Fruit fly (Drosophila melanogaster) whole organism, embryonic: ENCODE data around the gene CG4607.

Experiments used
- Asciz ChIP-seq: fragments of 200-800 bp; sonication (Bioruptor generic); optimal IDR thresholded peaks from 2 replicates; lab custom pipeline; 2017; ENCODE audit warnings: missing biosample characterization, mild to moderate bottlenecking, missing genetic modification characterization, missing genetic modification reagents
- Atf6 ChIP-seq: fragments of 200-800 bp; sonication (Bioruptor generic); IDR thresholded peaks from 2 replicates; pipeline ENCODE4 v1.3.6; 2022; ENCODE audit warnings: missing biosample characterization, missing genetic modification characterization
- Bdp1 ChIP-seq: fragments of 200-800 bp; sonication (Bioruptor generic); optimal IDR thresholded peaks from 3 replicates; lab custom pipeline; 2016; ENCODE audit warnings: missing biosample characterization, missing genetic modification characterization
- Bgb ChIP-seq: fragments of 200-800 bp; sonication (Bioruptor generic); IDR thresholded peaks from 2 replicates; pipeline ENCODE4 v1.3.6; 2022; ENCODE audit warnings: missing biosample characterization, missing genetic modification characterization; ENCODE audit not compliant: partially characterized antibody
- CG15269 ChIP-seq: fragments of 200-800 bp; sonication (Bioruptor generic); optimal IDR thresholded peaks from 2 replicates; lab custom pipeline; 2018; ENCODE audit warnings: missing biosample characterization, mild to moderate bottlenecking, missing genetic modification characterization, moderate library complexity
- CG15696 ChIP-seq: fragments of 200-800 bp; sonication (Bioruptor generic); optimal IDR thresholded peaks from 2 replicates; lab custom pipeline; 2019; ENCODE audit warnings: missing biosample characterization, mild to moderate bottlenecking, missing genetic modification characterization, moderate library complexity
- CG18764 ChIP-seq: fragments of 200-800 bp; sonication (Bioruptor generic); optimal IDR thresholded peaks from 3 replicates; lab custom pipeline; 2016; ENCODE audit warnings: missing biosample characterization, missing genetic modification characterization
- CG32767 ChIP-seq: fragments of 200-800 bp; sonication (Bioruptor generic); IDR thresholded peaks from 2 replicates; pipeline ENCODE4 v1.3.6; 2022; ENCODE audit warnings: missing biosample characterization, missing genetic modification characterization
- CG3407 ChIP-seq: fragments of 200-800 bp; sonication (Bioruptor generic); optimal IDR thresholded peaks from 2 replicates; lab custom pipeline; 2018; ENCODE audit warnings: missing biosample characterization, mild to moderate bottlenecking, missing genetic modification characterization
- CG34224 ChIP-seq: fragments of 200-800 bp; sonication (Bioruptor generic); IDR thresholded peaks from 3 replicates; pipeline ENCODE4 v1.3.6; 2022; ENCODE audit warnings: missing biosample characterization, missing genetic modification characterization; ENCODE audit not compliant: partially characterized antibody
- CG4404 ChIP-seq: fragments of 200-800 bp; sonication (Bioruptor generic); IDR thresholded peaks from 2 replicates; pipeline ENCODE4 v1.3.6; 2022; ENCODE audit warnings: missing biosample characterization, missing genetic modification characterization
- CG6272 ChIP-seq: fragments of 200-800 bp; sonication (Bioruptor generic); IDR thresholded peaks from 2 replicates; pipeline ENCODE4 v1.3.6; 2022; ENCODE audit warnings: missing biosample characterization, missing genetic modification characterization
- CG6683 ChIP-seq: fragments of 200-800 bp; sonication (Bioruptor generic); optimal IDR thresholded peaks from 2 replicates; lab custom pipeline; 2017; ENCODE audit warnings: missing biosample characterization, mild to moderate bottlenecking, missing genetic modification characterization, missing genetic modification reagents
- CG7839 ChIP-seq: fragments of 200-800 bp; sonication (Bioruptor generic); optimal IDR thresholded peaks from 3 replicates; lab custom pipeline; 2018; ENCODE audit warnings: missing biosample characterization, mild to moderate bottlenecking, missing genetic modification characterization, moderate library complexity
- Chrac-16 ChIP-seq: fragments of 200-800 bp; sonication (Bioruptor generic); optimal IDR thresholded peaks from 3 replicates; lab custom pipeline; 2016; ENCODE audit warnings: missing biosample characterization, missing genetic modification characterization
- Dll ChIP-seq: fragments of 200-800 bp; sonication (Bioruptor generic); IDR thresholded peaks from 4 replicates; pipeline ENCODE4 v1.3.6; 2022; ENCODE audit warnings: missing biosample characterization, missing genetic modification characterization; ENCODE audit not compliant: partially characterized antibody
- E2f1 ChIP-seq: fragments of 200-800 bp; sonication (Bioruptor generic); IDR thresholded peaks from 2 replicates; pipeline ENCODE4 v1.3.6; 2022; ENCODE audit warnings: missing biosample characterization, missing genetic modification characterization
- HHEX ChIP-seq: fragments of 200-800 bp; sonication (Bioruptor generic); optimal IDR thresholded peaks from 3 replicates; lab custom pipeline; 2017; ENCODE audit warnings: missing biosample characterization, mild to moderate bottlenecking, missing genetic modification characterization, missing genetic modification reagents
- Hmr ChIP-seq: fragments of 200-800 bp; sonication (Bioruptor generic); optimal IDR thresholded peaks from 3 replicates; lab custom pipeline; 2017; ENCODE audit warnings: mild to moderate bottlenecking, missing biosample characterization, missing genetic modification reagents, missing genetic modification characterization
- Hr3 ChIP-seq: fragments of 200-800 bp; sonication (Bioruptor generic); optimal IDR thresholded peaks from 3 replicates; lab custom pipeline; 2016; ENCODE audit warnings: missing biosample characterization, missing genetic modification characterization
- Hr51 ChIP-seq, 2 experiments: fragments of 200-800 bp; sonication (Bioruptor generic); optimal IDR thresholded peaks; 2 replicates in 1 of 2; 3 replicates in 1 of 2; lab custom pipeline; 2016 to 2018; ENCODE audit warnings: missing biosample characterization in 2 of 2, missing genetic modification characterization in 2 of 2, mild to moderate bottlenecking in 1 of 2, moderate library complexity in 1 of 2
- Med ChIP-seq: fragments of 200-800 bp; sonication (Bioruptor generic); peaks from one replicate; lab custom pipeline; 2016; ENCODE audit warnings: missing biosample characterization, missing genetic modification characterization, mild to moderate bottlenecking, inconsistent platforms, moderate library complexity
- NFAT ChIP-seq: fragments of 200-800 bp; sonication (Bioruptor generic); IDR thresholded peaks from 2 replicates; pipeline ENCODE4 v1.3.6; 2022; ENCODE audit warnings: missing biosample characterization, missing genetic modification characterization
- Oli ChIP-seq: fragments of 200-800 bp; sonication (Bioruptor generic); optimal IDR thresholded peaks from 2 replicates; lab custom pipeline; 2018; ENCODE audit warnings: missing biosample characterization, mild to moderate bottlenecking, missing genetic modification characterization, moderate library complexity
- Six4 ChIP-seq: fragments of 200-800 bp; sonication (Bioruptor generic); optimal IDR thresholded peaks from 2 replicates; lab custom pipeline; 2016; ENCODE audit warnings: missing biosample characterization, missing genetic modification characterization
- Sox102F ChIP-seq: fragments of 200-800 bp; sonication (Bioruptor generic); optimal IDR thresholded peaks from 2 replicates; lab custom pipeline; 2018; ENCODE audit warnings: missing biosample characterization, mild to moderate bottlenecking, missing genetic modification characterization, moderate library complexity
- Ssrp ChIP-seq: fragments of 200-800 bp; sonication (Bioruptor generic); optimal IDR thresholded peaks from 2 replicates; lab custom pipeline; 2018; ENCODE audit warnings: missing biosample characterization, mild to moderate bottlenecking, missing genetic modification characterization, moderate library complexity
- Xbp1 ChIP-seq: fragments of 200-800 bp; sonication (Bioruptor generic); optimal IDR thresholded peaks from 3 replicates; lab custom pipeline; 2016; ENCODE audit warnings: missing biosample characterization, mild to moderate bottlenecking, missing genetic modification characterization
- bsh ChIP-seq, 2 experiments: fragments of 200-800 bp; sonication (Bioruptor generic); optimal IDR thresholded peaks; 2 replicates each; lab custom pipeline; 2017 to 2018; ENCODE audit warnings: mild to moderate bottlenecking in 2 of 2, missing biosample characterization in 2 of 2, missing genetic modification characterization in 2 of 2, moderate library complexity in 1 of 2
- danr ChIP-seq: fragments of 200-800 bp; sonication (Bioruptor generic); IDR thresholded peaks from 2 replicates; pipeline ENCODE4 v1.3.6; 2022; ENCODE audit warnings: missing biosample characterization, missing genetic modification characterization
- en ChIP-seq: fragments of 200-800 bp; sonication (Bioruptor generic); optimal IDR thresholded peaks from 2 replicates; lab custom pipeline; 2016; ENCODE audit warnings: missing biosample characterization, missing genetic modification characterization
- lilli ChIP-seq: fragments of 200-800 bp; sonication (Bioruptor generic); optimal IDR thresholded peaks from 3 replicates; lab custom pipeline; 2016; ENCODE audit warnings: missing biosample characterization, missing genetic modification characterization
- lov ChIP-seq, 2 experiments: fragments of 200-800 bp in 1 of 2; fragments of >200 bp in 1 of 2; sonication (Bioruptor generic) in 1 of 2; IDR thresholded peaks in 1 of 2; optimal IDR thresholded peaks in 1 of 2; 2 replicates in 1 of 2; 3 replicates in 1 of 2; pipeline versions ENCODE4 v1.3.6 to Lab custom; 2017 to 2022; ENCODE audit warnings: missing biosample characterization in 1 of 2, missing genetic modification characterization in 1 of 2
- mld ChIP-seq: fragments of 200-800 bp; sonication (Bioruptor generic); IDR thresholded peaks from 3 replicates; pipeline ENCODE4 v1.3.6; 2022; ENCODE audit warnings: missing biosample characterization, missing genetic modification characterization; ENCODE audit not compliant: partially characterized antibody
- nerfin-1 ChIP-seq: fragments of 200-800 bp; sonication (Bioruptor generic); optimal IDR thresholded peaks from 3 replicates; lab custom pipeline; 2019; ENCODE audit warnings: missing biosample characterization, mild to moderate bottlenecking, missing genetic modification characterization, moderate library complexity
- oc ChIP-seq: fragments of 200-800 bp; sonication (Bioruptor generic); optimal IDR thresholded peaks from 2 replicates; lab custom pipeline; 2018; ENCODE audit warnings: missing biosample characterization, mild to moderate bottlenecking, missing genetic modification characterization, moderate library complexity
- pnt ChIP-seq: fragments of 200-800 bp; sonication (Bioruptor generic); optimal IDR thresholded peaks from 3 replicates; lab custom pipeline; 2016; ENCODE audit warnings: missing biosample characterization, missing genetic modification characterization
- prd ChIP-seq, 3 experiments: fragments of >200 bp in 2 of 3; fragments of 200-800 bp in 1 of 3; sonication (Bioruptor generic) in 1 of 3; optimal IDR thresholded peaks in 2 of 3; IDR thresholded peaks in 1 of 3; 2 replicates in 2 of 3; 3 replicates in 1 of 3; pipeline versions ENCODE4 v1.3.6 to Lab custom; 2017 to 2022; ENCODE audit warnings: missing biosample characterization in 1 of 3, missing genetic modification characterization in 1 of 3
- pros ChIP-seq: fragments of 200-800 bp; sonication (Bioruptor generic); optimal IDR thresholded peaks from 3 replicates; lab custom pipeline; 2019; ENCODE audit warnings: missing biosample characterization, mild to moderate bottlenecking, missing genetic modification characterization, moderate library complexity
- row ChIP-seq: fragments of 200-800 bp; sonication (Bioruptor generic); IDR thresholded peaks from 3 replicates; pipeline ENCODE4 v1.3.6; 2022; ENCODE audit warnings: missing biosample characterization, missing genetic modification characterization
- salm ChIP-seq: fragments of 200-800 bp; sonication (Bioruptor generic); optimal IDR thresholded peaks from 2 replicates; lab custom pipeline; 2018; ENCODE audit warnings: missing biosample characterization, mild to moderate bottlenecking, missing genetic modification characterization
- sens-2 ChIP-seq: fragments of 200-800 bp; sonication (Bioruptor generic); IDR thresholded peaks from 2 replicates; pipeline ENCODE4 v1.3.6; 2022; ENCODE audit warnings: missing biosample characterization, missing genetic modification characterization
- slbo ChIP-seq: fragments of 200-800 bp; sonication (Bioruptor generic); IDR thresholded peaks from 2 replicates; pipeline ENCODE4 v1.3.6; 2022; ENCODE audit warnings: missing biosample characterization, missing genetic modification characterization
- so ChIP-seq: fragments of 200-800 bp; sonication (Bioruptor generic); IDR thresholded peaks from 3 replicates; pipeline ENCODE4 v1.3.6; 2022; ENCODE audit warnings: missing biosample characterization, missing genetic modification characterization
- tio ChIP-seq: fragments of 200-800 bp; sonication (Bioruptor generic); optimal IDR thresholded peaks from 2 replicates; lab custom pipeline; 2017; ENCODE audit warnings: missing biosample characterization, missing genetic modification characterization, inconsistent platforms
- zen2 ChIP-seq: fragments of 200-800 bp; sonication (Bioruptor generic); IDR thresholded peaks from 3 replicates; pipeline ENCODE4 v1.3.6; 2022; ENCODE audit warnings: missing biosample characterization, missing genetic modification characterization; ENCODE audit not compliant: partially characterized antibody
- zfh1 ChIP-seq: fragments of 200-800 bp; sonication (Bioruptor generic); IDR thresholded peaks from 3 replicates; pipeline ENCODE4 v1.3.6; 2022; ENCODE audit warnings: missing biosample characterization, missing genetic modification characterization

The CG4607 gene

DNA sequence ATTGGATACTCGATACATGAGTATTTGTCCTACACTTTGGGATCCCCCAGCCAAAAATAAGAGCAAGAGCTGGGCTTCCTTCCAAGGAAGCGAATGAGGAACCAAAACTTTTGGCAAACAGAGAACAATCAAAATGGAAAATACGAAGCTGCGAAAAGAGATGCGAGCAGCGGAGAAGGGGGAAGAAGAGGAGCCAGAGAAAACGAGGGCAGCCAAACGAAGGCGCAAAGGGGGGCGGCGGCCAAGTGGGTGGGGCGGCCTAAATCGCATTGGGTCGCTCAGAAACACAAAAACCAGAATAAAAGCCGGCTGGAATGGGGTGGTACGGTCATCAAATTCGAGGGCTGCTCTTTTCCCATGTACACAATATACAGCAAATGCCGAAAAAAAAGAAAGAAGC is 25.0 kb downstream of the CG4607 start (continued):
- TF ChIP-seq en (GFP tag; lab: Kevin White, UChicago) (no peak), NFAT (GFP tag; lab: Robert Waterston, UW) (no peak), Bgb (GFP tag; lab: Robert Waterston, UW) (0 out of 2 replicates have a peak, but pooled peaks have one; percentile 30)

DNA sequence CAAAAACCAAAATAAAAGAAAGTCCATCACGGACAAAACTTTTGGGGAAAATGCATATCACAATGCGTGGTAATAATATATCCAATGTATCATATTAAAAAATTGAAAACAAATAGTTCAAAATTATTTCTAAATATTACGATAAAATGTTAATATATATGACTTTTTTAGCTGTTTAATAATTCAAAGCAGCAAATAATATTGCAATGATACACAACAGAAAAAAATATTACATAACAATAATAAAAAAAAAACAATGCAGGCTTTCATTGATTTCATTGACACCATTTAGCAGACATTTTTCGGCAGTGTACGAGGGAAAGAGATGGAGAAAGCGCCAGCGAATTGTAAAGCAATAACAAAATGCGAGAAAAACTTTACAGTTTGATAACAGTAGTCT is 25.6 kb downstream of the CG4607 start:
- TF ChIP-seq Ssrp: peak; percentile 73
- no peak for TF ChIP-seq danr (GFP tag; lab: Robert Waterston, UW)
- no peak for TF ChIP-seq CG18764 (GFP tag; lab: Kevin White, UChicago)
- TF ChIP-seq E2f1 (GFP tag; lab: Robert Waterston, UW): 0 out of 2 replicates have a peak, but pooled peaks have one; percentile 10
- TF ChIP-seq lov (optimal IDR thresholded peaks at IDR 0.05; lab: Kevin White, UChicago): no peak
- TF ChIP-seq lov (GFP tag; IDR thresholded peaks at IDR 0.05; lab: Robert Waterston, UW): no peak
- no peak for TF ChIP-seq sens-2 (GFP tag; lab: Robert Waterston, UW)
- TF ChIP-seq Dll: no peak
- no peak for TF ChIP-seq lilli (GFP tag; lab: Kevin White, UChicago)
- TF ChIP-seq row (GFP tag; lab: Robert Waterston, UW): peak; percentile 31; the same call in 2 of the 3 replicates
- no peak for TF ChIP-seq so
- TF ChIP-seq Xbp1 (GFP tag; lab: Kevin White, UChicago): peak; percentile 53
- TF ChIP-seq CG34224: no peak
- no peak for TF ChIP-seq Hmr (GFP tag; lab: Kevin White, UChicago)
- peak in 1 of 2 experiments; percentile 71 for TF ChIP-seq bsh (GFP tag; optimal IDR thresholded peaks at IDR 0.05; lab: Kevin White, UChicago)
- TF ChIP-seq prd (optimal IDR thresholded peaks at IDR 0.05; lab: Kevin White, UChicago): no peak
- peak; percentile 34; the same call in 1 of the 3 replicates for TF ChIP-seq prd (GFP tag; IDR thresholded peaks at IDR 0.05; lab: Robert Waterston, UW)
- no peak for TF ChIP-seq pros (GFP tag; lab: Kevin White, UChicago)
- TF ChIP-seq Asciz (GFP tag; lab: Kevin White, UChicago): peak; percentile 46
- no peak for TF ChIP-seq zen2 (GFP tag; lab: Robert Waterston, UW)
- peak; percentile 51 for TF ChIP-seq Oli
- peak; percentile 1 for TF ChIP-seq Med (GFP tag; lab: Kevin White, UChicago)
- TF ChIP-seq salm (tag; lab: Kevin White, UChicago): peak; percentile 3
- peak; percentile 50; the same call in 1 of the 3 replicates for TF ChIP-seq zfh1 (GFP tag; lab: Robert Waterston, UW)
- TF ChIP-seq CG15696 (tag; lab: Kevin White, UChicago): no peak
- no peak for TF ChIP-seq Atf6 (GFP tag; lab: Robert Waterston, UW)
- no peak for TF ChIP-seq CG3407 (GFP tag; lab: Kevin White, UChicago)
- TF ChIP-seq CG6683: no peak
- TF ChIP-seq Chrac-16 (GFP tag; lab: Kevin White, UChicago): no peak
- peak; percentile 34; the same call in 1 of the 2 replicates for TF ChIP-seq slbo (GFP tag; lab: Robert Waterston, UW)
- TF ChIP-seq CG15269: peak; percentile 50
- TF ChIP-seq CG7839 (tag; lab: Kevin White, UChicago): peak; percentile 49
- peak; percentile 83 for TF ChIP-seq Sox102F (GFP tag; lab: Kevin White, UChicago)
- TF ChIP-seq mld (GFP tag; lab: Robert Waterston, UW): no peak
- no peak for TF ChIP-seq pnt
- no peak for TF ChIP-seq CG6272
- no peak for TF ChIP-seq CG32767
- peak; percentile 45 for TF ChIP-seq oc (tag; lab: Kevin White, UChicago)
- TF ChIP-seq CG4404 (GFP tag; lab: Robert Waterston, UW): no peak
- peak; percentile 12 for TF ChIP-seq tio
- TF ChIP-seq HHEX: peak; percentile 1
- peak; percentile 4 for TF ChIP-seq Six4 (GFP tag; lab: Kevin White, UChicago)
- no peak for TF ChIP-seq Bdp1 (GFP tag; lab: Kevin White, UChicago)
- peak in 1 of 2 experiments; percentile 57 for TF ChIP-seq Hr51 (GFP tag; optimal IDR thresholded peaks at IDR 0.05; lab: Kevin White, UChicago)
- TF ChIP-seq Hr3: peak; percentile 30
- TF ChIP-seq nerfin-1 (tag; lab: Kevin White, UChicago): no peak
